Worm (Caenorhabditis elegans): Measurements from ENCODE around the gene srw-130.
"Not testable (repeated sequence)": the region's sequence is repeated elsewhere in the genome, so short reads cannot be mapped to it uniquely, and the experiment has no call there.

- TF ChIP-seq ceh-82 (tag; optimal IDR thresholded peaks at IDR 0.05); pqm-1 (tag; optimal IDR thresholded peaks at IDR 0.05); nhr-237 (tag; optimal IDR thresholded peaks at IDR 0.05); nhr-28 (tag; optimal IDR thresholded peaks at IDR 0.05); tag-97 (GFP tag; IDR thresholded peaks at IDR 0.05); F10B5.3 (tag; optimal IDR thresholded peaks at IDR 0.05); Y5F2A.4 (GFP tag; optimal IDR thresholded peaks at IDR 0.05); egl-27 (tag; optimal IDR thresholded peaks at IDR 0.05): not testable (repeated sequence)
Measured at ce11 chrV:3506252-3506651, 42.4 kb downstream of the srw-130 start, which contains the start of gene ugt-64.

Measured in whole organism, L4 larva.